Worm (Caenorhabditis elegans) whole organism, midembryonic: Measurements from ENCODE around the gene srw-41.

Source experiments
- T22C8.4 ChIP-seq: fragments of 200-800 bp; sonication (Bioruptor generic); IDR thresholded peaks from 2 replicates; pipeline ENCODE4 v1.3.6; 2022; ENCODE audit warnings: missing genetic modification characterization, missing compliant biosample characterization
- cog-1 ChIP-seq: sonication (generic microtip); optimal IDR thresholded peaks from 2 replicates; lab custom pipeline; 2016; ENCODE audit warnings: missing genetic modification characterization, missing compliant biosample characterization
- flt-1 ChIP-seq: fragments of 200-800 bp; sonication (Bioruptor generic); IDR thresholded peaks from 2 replicates; pipeline ENCODE4 v1.3.6; 2022; ENCODE audit warnings: missing genetic modification characterization, missing compliant biosample characterization
- klf-2 ChIP-seq: fragments of 200-800 bp; sonication (Bioruptor generic); conservative IDR thresholded peaks from 2 replicates; pipeline ENCODE4 v1.3.6; 2022; ENCODE audit warnings: missing genetic modification reagents, missing genetic modification characterization, missing compliant biosample characterization
- med-1 ChIP-seq: sonication (generic microtip); optimal IDR thresholded peaks from 2 replicates; lab custom pipeline; 2017; ENCODE audit warnings: missing genetic modification characterization, mild to moderate bottlenecking, missing compliant biosample characterization, antibody characterized with exemption, missing genetic modification reagents; ENCODE audit not compliant: insufficient read depth
- ref-1 ChIP-seq: fragments of 200-800 bp; sonication (Bioruptor generic); conservative IDR thresholded peaks from 2 replicates; pipeline ENCODE4 v1.3.6; 2022; ENCODE audit warnings: missing genetic modification reagents, missing genetic modification characterization, missing compliant biosample characterization
- tab-1 ChIP-seq: fragments of 200-800 bp; sonication (Bioruptor generic); IDR thresholded peaks from 2 replicates; pipeline ENCODE4 v1.3.6; 2022; ENCODE audit warnings: missing genetic modification characterization, missing compliant biosample characterization
- ztf-23 ChIP-seq: fragments of 200-800 bp; sonication (Bioruptor generic); IDR thresholded peaks from 2 replicates; pipeline ENCODE4 v1.3.6; 2022; ENCODE audit warnings: missing genetic modification reagents, missing genetic modification characterization, missing compliant biosample characterization
- ztf-29 ChIP-seq: fragments of 200-800 bp; sonication (Bioruptor generic); IDR thresholded peaks from 2 replicates; pipeline ENCODE4 v1.3.6; 2022; ENCODE audit warnings: missing genetic modification reagents, missing genetic modification characterization, missing compliant biosample characterization

- TF ChIP-seq T22C8.4 (GFP tag; lab: Robert Waterston, UW) (no peak), flt-1 (GFP tag; lab: Robert Waterston, UW) (no peak), ztf-29 (no peak), med-1 (no peak), ztf-23 (GFP tag; lab: Robert Waterston, UW) (no peak), cog-1 (no peak), klf-2 (GFP tag; lab: Robert Waterston, UW) (no peak), ref-1 (no peak), tab-1 (GFP tag; lab: Robert Waterston, UW) (no peak)
Measured at ce11 chrV:16725955-16726354, 28.7 kb downstream of the srw-41 start.
